Worm (Caenorhabditis elegans) whole organism, L3 larva: ENCODE measurements around the gene nlp-81.

Experiments used
- ZK546.5 ChIP-seq: sonication (generic microtip); optimal IDR thresholded peaks from 2 replicates; lab custom pipeline; 2017; ENCODE audit warnings: missing biosample characterization, missing genetic modification characterization
- egl-27 ChIP-seq: sonication (generic microtip); optimal IDR thresholded peaks from 4 replicates; lab custom pipeline; 2017; ENCODE audit warnings: missing biosample characterization, missing genetic modification reagents, missing genetic modification characterization
- fkh-10 ChIP-seq: sonication (generic microtip); optimal IDR thresholded peaks from 2 replicates; lab custom pipeline; 2017; ENCODE audit warnings: missing biosample characterization, missing genetic modification reagents, missing genetic modification characterization
- lin-15B ChIP-seq: fragments of 150-350 bp; optimal IDR thresholded peaks from 2 replicates; lab custom pipeline; 2014; ENCODE audit warnings: missing biosample characterization, missing genetic modification characterization

- TF ChIP-seq ZK546.5 (tag; lab: Kevin White, UChicago) (no peak), egl-27 (no peak), fkh-10 (GFP tag; lab: Kevin White, UChicago) (no peak), lin-15B (tag; lab: Kevin White, UChicago) (no peak)
Measured at ce11 chrIV:3199041-3199440, 23.1 kb upstream of the nlp-81 start.
